Fruit fly (Drosophila melanogaster) whole organism, embryonic: ENCODE measurements around the gene CG7878.

ENCODE experiments used
- Atf-2 ChIP-seq: fragments of 200-800 bp; sonication (Bioruptor generic); optimal IDR thresholded peaks from 2 replicates; lab custom pipeline; 2016; ENCODE audit warnings: missing biosample characterization, missing genetic modification characterization
- Atf3 ChIP-seq: fragments of 200-800 bp; sonication (Bioruptor generic); optimal IDR thresholded peaks from 3 replicates; lab custom pipeline; 2016; ENCODE audit warnings: missing biosample characterization, missing genetic modification characterization
- B-H2 ChIP-seq: fragments of 200-800 bp; sonication (Bioruptor generic); optimal IDR thresholded peaks from 2 replicates; lab custom pipeline; 2018; ENCODE audit warnings: missing biosample characterization, mild to moderate bottlenecking, missing genetic modification characterization
- Bgb ChIP-seq: fragments of 200-800 bp; sonication (Bioruptor generic); IDR thresholded peaks from 2 replicates; pipeline ENCODE4 v1.3.6; 2022; ENCODE audit warnings: missing biosample characterization, missing genetic modification characterization; ENCODE audit not compliant: partially characterized antibody
- CG10462 ChIP-seq: fragments of 200-800 bp; sonication (Bioruptor generic); optimal IDR thresholded peaks from 2 replicates; lab custom pipeline; 2016; ENCODE audit warnings: missing biosample characterization, missing genetic modification characterization
- CG11560 ChIP-seq: fragments of 200-800 bp; sonication (Bioruptor generic); IDR thresholded peaks from 3 replicates; pipeline ENCODE4 v1.3.6; 2022; ENCODE audit warnings: missing biosample characterization, missing genetic modification characterization
- CG12299 ChIP-seq: fragments of 200-800 bp; sonication (Bioruptor generic); optimal IDR thresholded peaks from 2 replicates; lab custom pipeline; 2018; ENCODE audit warnings: missing biosample characterization, mild to moderate bottlenecking, missing genetic modification characterization
- CG12942 ChIP-seq: fragments of 200-800 bp; sonication (Bioruptor generic); optimal IDR thresholded peaks from 3 replicates; lab custom pipeline; 2016; ENCODE audit warnings: missing biosample characterization, missing genetic modification characterization
- CG17186 ChIP-seq: fragments of 200-800 bp; sonication (Bioruptor generic); optimal IDR thresholded peaks from 3 replicates; lab custom pipeline; 2017; ENCODE audit warnings: missing biosample characterization, missing genetic modification reagents, missing genetic modification characterization
- CG18476 ChIP-seq: fragments of 200-800 bp; sonication (Bioruptor generic); optimal IDR thresholded peaks from 2 replicates; lab custom pipeline; 2016; ENCODE audit warnings: missing biosample characterization, mild to moderate bottlenecking, missing genetic modification characterization
- CG18599 ChIP-seq: fragments of 200-800 bp; sonication (Bioruptor generic); optimal IDR thresholded peaks from 3 replicates; lab custom pipeline; 2017; ENCODE audit warnings: missing biosample characterization, missing genetic modification characterization, mild to moderate bottlenecking, moderate library complexity, missing genetic modification reagents
- CG18619 ChIP-seq: fragments of 200-800 bp; sonication (Bioruptor generic); optimal IDR thresholded peaks from 3 replicates; lab custom pipeline; 2017; ENCODE audit warnings: missing biosample characterization, mild to moderate bottlenecking, missing genetic modification characterization
- CG18764 ChIP-seq: fragments of 200-800 bp; sonication (Bioruptor generic); optimal IDR thresholded peaks from 3 replicates; lab custom pipeline; 2016; ENCODE audit warnings: missing biosample characterization, missing genetic modification characterization
- CG2678 ChIP-seq: fragments of 200-800 bp; sonication (Bioruptor generic); optimal IDR thresholded peaks from 3 replicates; lab custom pipeline; 2019; ENCODE audit warnings: missing biosample characterization, mild to moderate bottlenecking, missing genetic modification characterization, moderate library complexity
- CG2712 ChIP-seq: fragments of 200-800 bp; optimal IDR thresholded peaks from 3 replicates; lab custom pipeline; 2019; ENCODE audit warnings: missing biosample characterization, mild to moderate bottlenecking, missing genetic modification characterization, moderate library complexity
- CG30403 ChIP-seq: fragments of 200-800 bp; sonication (Bioruptor generic); optimal IDR thresholded peaks from 3 replicates; lab custom pipeline; 2016; ENCODE audit warnings: missing biosample characterization, missing genetic modification characterization
- CG31441 ChIP-seq: fragments of 200-800 bp; sonication (Bioruptor generic); IDR thresholded peaks from 2 replicates; pipeline ENCODE4 v1.3.6; 2022; ENCODE audit warnings: missing biosample characterization, missing genetic modification characterization
- CG32532 ChIP-seq: fragments of 200-800 bp; sonication (Bioruptor generic); IDR thresholded peaks from 2 replicates; pipeline ENCODE4 v1.3.6; 2022; ENCODE audit warnings: missing biosample characterization, missing genetic modification characterization
- CG33557 ChIP-seq: fragments of 200-800 bp; sonication (Bioruptor generic); optimal IDR thresholded peaks from 2 replicates; lab custom pipeline; 2019; ENCODE audit warnings: missing biosample characterization, mild to moderate bottlenecking, missing genetic modification characterization, moderate library complexity
- CG6175 ChIP-seq: fragments of 200-800 bp; sonication (Bioruptor generic); IDR thresholded peaks from 3 replicates; pipeline ENCODE4 v1.3.6; 2022; ENCODE audit warnings: missing biosample characterization, missing genetic modification characterization
- CG6683 ChIP-seq: fragments of 200-800 bp; sonication (Bioruptor generic); optimal IDR thresholded peaks from 2 replicates; lab custom pipeline; 2017; ENCODE audit warnings: missing biosample characterization, mild to moderate bottlenecking, missing genetic modification characterization, missing genetic modification reagents
- CG6689 ChIP-seq: fragments of 200-800 bp; sonication (Bioruptor generic); IDR thresholded peaks from 2 replicates; pipeline ENCODE4 v1.3.6; 2022; ENCODE audit warnings: missing biosample characterization, missing genetic modification characterization
- CG9437 ChIP-seq: fragments of 200-800 bp; sonication (Bioruptor generic); optimal IDR thresholded peaks from 2 replicates; lab custom pipeline; 2018; ENCODE audit warnings: missing biosample characterization, mild to moderate bottlenecking, missing genetic modification characterization
- CG9727 ChIP-seq: fragments of 200-800 bp; sonication (Bioruptor generic); optimal IDR thresholded peaks from 3 replicates; lab custom pipeline; 2017; ENCODE audit warnings: missing biosample characterization, mild to moderate bottlenecking, missing genetic modification characterization
- CG9817 ChIP-seq: fragments of 200-800 bp; sonication (Bioruptor generic); optimal IDR thresholded peaks from 2 replicates; lab custom pipeline; 2018; ENCODE audit warnings: missing biosample characterization, mild to moderate bottlenecking, missing genetic modification characterization, moderate library complexity
- Camta ChIP-seq: fragments of 200-800 bp; sonication (Bioruptor generic); optimal IDR thresholded peaks from 2 replicates; lab custom pipeline; 2016; ENCODE audit warnings: missing biosample characterization, missing genetic modification characterization
- Dp ChIP-seq: fragments of 200-800 bp; sonication (Bioruptor generic); optimal IDR thresholded peaks from 2 replicates; lab custom pipeline; 2018; ENCODE audit warnings: missing biosample characterization, mild to moderate bottlenecking, missing genetic modification characterization, moderate library complexity
- amos ChIP-seq: fragments of 200-800 bp; sonication (Bioruptor generic); IDR thresholded peaks from 2 replicates; pipeline ENCODE4 v1.3.6; 2022; ENCODE audit warnings: missing biosample characterization, missing genetic modification characterization; ENCODE audit not compliant: partially characterized antibody
- ci ChIP-seq: fragments of 200-800 bp; sonication (Bioruptor generic); IDR thresholded peaks from 3 replicates; pipeline ENCODE4 v1.3.6; 2022; ENCODE audit warnings: missing biosample characterization, missing genetic modification characterization
- corto ChIP-seq: fragments of 200-800 bp; sonication (Bioruptor generic); optimal IDR thresholded peaks from 2 replicates; lab custom pipeline; 2016; ENCODE audit warnings: missing biosample characterization, mild to moderate bottlenecking, missing genetic modification characterization, moderate library complexity
- crp ChIP-seq, 2 experiments: fragments of 200-800 bp; sonication (Bioruptor generic); optimal IDR thresholded peaks; 2 replicates in 1 of 2; 3 replicates in 1 of 2; lab custom pipeline; 2017; ENCODE audit warnings: missing biosample characterization in 2 of 2, missing genetic modification characterization in 2 of 2, mild to moderate bottlenecking in 1 of 2, moderate library complexity in 1 of 2
- ewg ChIP-seq: fragments of 200-800 bp; sonication (Bioruptor generic); optimal IDR thresholded peaks from 3 replicates; lab custom pipeline; 2017; ENCODE audit warnings: mild to moderate bottlenecking, missing biosample characterization, missing genetic modification reagents, missing genetic modification characterization
- fd3F ChIP-seq: fragments of 200-800 bp; sonication (Bioruptor generic); optimal IDR thresholded peaks from 2 replicates; lab custom pipeline; 2018; ENCODE audit warnings: missing biosample characterization, mild to moderate bottlenecking, missing genetic modification characterization, moderate library complexity
- fd96Cb ChIP-seq: fragments of 200-800 bp; sonication (Bioruptor generic); optimal IDR thresholded peaks from 2 replicates; lab custom pipeline; 2018; ENCODE audit warnings: missing biosample characterization, mild to moderate bottlenecking, missing genetic modification characterization, moderate library complexity
- fru ChIP-seq: fragments of >200 bp; optimal IDR thresholded peaks from 2 replicates; lab custom pipeline; 2017
- lab ChIP-seq: fragments of 200-800 bp; sonication (Bioruptor generic); optimal IDR thresholded peaks from 3 replicates; lab custom pipeline; 2017; ENCODE audit warnings: missing biosample characterization, missing genetic modification characterization, mild to moderate bottlenecking, moderate library complexity, missing genetic modification reagents
- lov ChIP-seq, 2 experiments: fragments of 200-800 bp in 1 of 2; fragments of >200 bp in 1 of 2; sonication (Bioruptor generic) in 1 of 2; IDR thresholded peaks in 1 of 2; optimal IDR thresholded peaks in 1 of 2; 2 replicates in 1 of 2; 3 replicates in 1 of 2; pipeline versions ENCODE4 v1.3.6 to Lab custom; 2017 to 2022; ENCODE audit warnings: missing biosample characterization in 1 of 2, missing genetic modification characterization in 1 of 2
- odd ChIP-seq: fragments of 200-800 bp; sonication (Bioruptor generic); optimal IDR thresholded peaks from 2 replicates; lab custom pipeline; 2017; ENCODE audit warnings: missing biosample characterization, mild to moderate bottlenecking, missing genetic modification characterization
- pan ChIP-seq, 4 experiments: fragments of >200 bp in 3 of 4; fragments of 200-800 bp in 1 of 4; sonication (Bioruptor generic) in 1 of 4; optimal IDR thresholded peaks in 3 of 4; IDR thresholded peaks in 1 of 4; 2 replicates each; pipeline versions ENCODE4 v1.3.6 to Lab custom; 2017 to 2022; ENCODE audit warnings: missing biosample characterization in 2 of 4, missing genetic modification characterization in 2 of 4, mixed read lengths in 1 of 4
- pita ChIP-seq: fragments of 200-800 bp; sonication (Bioruptor generic); optimal IDR thresholded peaks from 2 replicates; lab custom pipeline; 2017; ENCODE audit warnings: missing biosample characterization, mild to moderate bottlenecking, missing genetic modification characterization
- rib ChIP-seq: fragments of 200-800 bp; sonication (Bioruptor generic); IDR thresholded peaks from 2 replicates; pipeline ENCODE4 v1.3.6; 2022; ENCODE audit warnings: missing biosample characterization, missing genetic modification characterization
- sens ChIP-seq: fragments of 200-800 bp; sonication (Bioruptor generic); peaks from one replicate; lab custom pipeline; 2016; ENCODE audit warnings: missing biosample characterization, missing genetic modification characterization
- zf30C ChIP-seq: fragments of 200-800 bp; sonication (Bioruptor generic); optimal IDR thresholded peaks from 3 replicates; lab custom pipeline; 2018; ENCODE audit warnings: missing biosample characterization, mild to moderate bottlenecking, missing genetic modification characterization
- zfh1 ChIP-seq: fragments of 200-800 bp; sonication (Bioruptor generic); IDR thresholded peaks from 3 replicates; pipeline ENCODE4 v1.3.6; 2022; ENCODE audit warnings: missing biosample characterization, missing genetic modification characterization

Gene CG7878

dm6 chr3R:8110198-8110642 is 12.3 kb upstream of the CG7878 start (continued):
- TF ChIP-seq CG12299 (tag; lab: Kevin White, UChicago) (no peak), crp (GFP tag; optimal IDR thresholded peaks at IDR 0.05; lab: Kevin White, UChicago) (no peak), CG6175 (peak; percentile 56; the same call in 2 of the 3 replicates), Bgb (GFP tag; lab: Robert Waterston, UW) (0 out of 2 replicates have a peak, but pooled peaks have one; percentile 19), CG6689 (GFP tag; lab: Robert Waterston, UW) (peak; percentile 64), corto (peak; percentile 30), ewg (GFP tag; lab: Kevin White, UChicago) (peak; percentile 37), CG11560 (0 out of 3 replicates have a peak, but pooled peaks have one; percentile 37), fd3F (GFP tag; lab: Kevin White, UChicago) (peak; percentile 51), lov (optimal IDR thresholded peaks at IDR 0.05; lab: Kevin White, UChicago) (no peak), lov (GFP tag; IDR thresholded peaks at IDR 0.05; lab: Robert Waterston, UW) (no peak), CG6683 (GFP tag; lab: Kevin White, UChicago) (peak; percentile 44), CG30403 (GFP tag; lab: Kevin White, UChicago) (peak; percentile 62), CG12942 (GFP tag; lab: Kevin White, UChicago) (peak; percentile 42), fru (lab: Kevin White, UChicago) (no peak), fd96Cb (tag; lab: Kevin White, UChicago) (peak; percentile 64), Dp (GFP tag; lab: Kevin White, UChicago) (no peak), Atf3 (GFP tag; lab: Kevin White, UChicago) (peak; percentile 43), B-H2 (no peak), CG2712 (tag; lab: Kevin White, UChicago) (peak; percentile 77), CG31441 (GFP tag; lab: Robert Waterston, UW) (peak; percentile 67), CG9817 (tag; lab: Kevin White, UChicago) (peak; percentile 68), zf30C (GFP tag; lab: Kevin White, UChicago) (peak; percentile 52), sens (GFP tag; lab: Kevin White, UChicago) (peak; percentile 73), odd (GFP tag; lab: Kevin White, UChicago) (peak; percentile 53), CG18764 (GFP tag; lab: Kevin White, UChicago) (peak; percentile 4), CG10462 (peak; percentile 9), Atf-2 (GFP tag; lab: Kevin White, UChicago) (peak; percentile 37), CG9437 (GFP tag; lab: Kevin White, UChicago) (peak; percentile 4), zfh1 (GFP tag; lab: Robert Waterston, UW) (peak; percentile 73; the same call in 2 of the 3 replicates), ci (GFP tag; lab: Robert Waterston, UW) (peak; percentile 68), CG9727 (GFP tag; lab: Kevin White, UChicago) (peak; percentile 38), lab (GFP tag; lab: Kevin White, UChicago) (peak; percentile 81), CG18476 (GFP tag; lab: Kevin White, UChicago) (peak; percentile 7), CG2678 (peak; percentile 81), rib (GFP tag; lab: Robert Waterston, UW) (no peak), pan (optimal IDR thresholded peaks at IDR 0.05; lab: Kevin White, UChicago) (no peak), pan (GFP tag; optimal IDR thresholded peaks at IDR 0.05 in 1 of 2, IDR thresholded peaks at IDR 0.05 in 1 of 2) (peak in 1 of 2 experiments; percentile 65), CG32532 (0 out of 2 replicates have a peak, but pooled peaks have one; percentile 47), Camta (GFP tag; lab: Kevin White, UChicago) (peak; percentile 47), CG33557 (GFP tag; lab: Kevin White, UChicago) (peak; percentile 22), amos (GFP tag; lab: Robert Waterston, UW) (no peak), CG18619 (peak; percentile 59), CG18599 (peak; percentile 83), pita (GFP tag; lab: Kevin White, UChicago) (no peak), CG17186 (no peak)
- TF ChIP-seq, all 482 proteins: peak for 309
